Worm (Caenorhabditis elegans) whole organism, late embryonic: Measurements from ENCODE around the gene F09E5.16.

Experiments used
- C08G9.2 ChIP-seq: sonication (generic microtip); optimal IDR thresholded peaks from 2 replicates; lab custom pipeline; 2016; ENCODE audit warnings: mild to moderate bottlenecking, missing genetic modification characterization, moderate library complexity, missing compliant biosample characterization
- K02D7.2 ChIP-seq: sonication (generic microtip); optimal IDR thresholded peaks from 2 replicates; lab custom pipeline; 2017; ENCODE audit warnings: mild to moderate bottlenecking, missing genetic modification characterization, missing compliant biosample characterization
- K09A11.1 ChIP-seq: sonication (generic microtip); optimal IDR thresholded peaks from 2 replicates; lab custom pipeline; 2017; ENCODE audit warnings: antibody characterized with exemption, mild to moderate bottlenecking, missing genetic modification characterization, missing compliant biosample characterization; ENCODE audit not compliant: insufficient read depth
- ama-1 ChIP-seq: fragments of 150-350 bp; optimal IDR thresholded peaks from 2 replicates; lab custom pipeline; 2014
- ceh-24 ChIP-seq: sonication (generic microtip); optimal IDR thresholded peaks from 2 replicates; lab custom pipeline; 2016; ENCODE audit warnings: mild to moderate bottlenecking, missing genetic modification characterization, missing compliant biosample characterization
- ceh-6 ChIP-seq: fragments of 200-800 bp; sonication (Bioruptor generic); optimal IDR thresholded peaks from 2 replicates; lab custom pipeline; 2018; ENCODE audit warnings: mild to moderate bottlenecking, missing genetic modification characterization, missing compliant biosample characterization
- ets-4 ChIP-seq: sonication (generic microtip); optimal IDR thresholded peaks from 2 replicates; lab custom pipeline; 2016; ENCODE audit warnings: missing genetic modification characterization, missing compliant biosample characterization
- fkh-10 ChIP-seq: fragments of 150-350 bp; optimal IDR thresholded peaks from 2 replicates; lab custom pipeline; 2014; ENCODE audit warnings: missing biosample characterization, missing genetic modification reagents, missing genetic modification characterization
- hlh-15 ChIP-seq: sonication (generic microtip); optimal IDR thresholded peaks from 2 replicates; lab custom pipeline; 2016; ENCODE audit warnings: missing genetic modification characterization, missing compliant biosample characterization
- npax-4 ChIP-seq: sonication (generic microtip); optimal IDR thresholded peaks from 2 replicates; lab custom pipeline; 2016; ENCODE audit warnings: missing genetic modification characterization, missing compliant biosample characterization
- pha-4 ChIP-seq: fragments of 150-350 bp; optimal IDR thresholded peaks from 2 replicates; lab custom pipeline; 2018; ENCODE audit warnings: missing biosample characterization, missing genetic modification reagents, missing genetic modification characterization
- sox-2 ChIP-seq: fragments of 200-800 bp; sonication (Bioruptor generic); IDR thresholded peaks from 2 replicates; pipeline ENCODE4 v1.3.6; 2022; ENCODE audit warnings: missing genetic modification reagents, missing genetic modification characterization, missing compliant biosample characterization
- syd-9 ChIP-seq: sonication (generic microtip); optimal IDR thresholded peaks from 2 replicates; lab custom pipeline; 2016; ENCODE audit warnings: mild to moderate bottlenecking, missing genetic modification characterization, moderate library complexity, missing compliant biosample characterization
- zip-5 ChIP-seq: sonication (generic microtip); optimal IDR thresholded peaks from 2 replicates; lab custom pipeline; 2016; ENCODE audit warnings: missing genetic modification characterization, missing compliant biosample characterization

DNA sequence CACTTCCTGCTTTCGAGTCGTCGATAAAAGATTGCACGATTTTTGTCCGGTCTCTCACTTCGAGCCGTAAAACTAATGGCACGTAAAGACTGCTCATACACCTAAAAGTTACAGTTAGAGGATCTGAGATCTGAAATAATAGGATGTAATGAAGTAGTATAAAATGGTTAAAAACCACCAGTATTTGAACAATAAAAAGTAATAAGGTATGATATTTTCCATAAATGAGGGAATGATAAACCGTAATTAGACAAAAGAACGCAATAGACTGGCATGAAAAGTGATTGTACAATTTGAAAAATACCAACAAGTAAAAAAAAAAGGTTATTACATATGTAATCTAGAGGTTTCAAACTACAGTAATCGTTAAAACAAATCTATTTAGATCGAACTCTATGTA is 27.5 kb upstream of the F09E5.16 start, which contains the start of gene brap-2:
- TF ChIP-seq syd-9 (tag; lab: Kevin White, UChicago) = no peak
- no peak for TF ChIP-seq pha-4 (tag; lab: Kevin White, UChicago)
- no peak for TF ChIP-seq fkh-10
- TF ChIP-seq hlh-15 = no peak
- no peak for TF ChIP-seq ceh-24 (tag; lab: Kevin White, UChicago)
- no peak for TF ChIP-seq zip-5 (tag; lab: Kevin White, UChicago)
- TF ChIP-seq ets-4 (tag; lab: Kevin White, UChicago) = no peak
- no peak for TF ChIP-seq K02D7.2
- TF ChIP-seq ama-1 (lab: Kevin White, UChicago) = no peak
- TF ChIP-seq ceh-6 (GFP tag; lab: Kevin White, UChicago) = no peak
- no peak for TF ChIP-seq C08G9.2 (tag; lab: Kevin White, UChicago)
- no peak for TF ChIP-seq npax-4 (tag; lab: Kevin White, UChicago)
- TF ChIP-seq sox-2 = no peak
- no peak for TF ChIP-seq K09A11.1 (tag; lab: Kevin White, UChicago)
